Fruit fly (Drosophila melanogaster) whole organism, embryonic: ENCODE results near the gene peb.

ENCODE experiments used
- CG10209 ChIP-seq: fragments of 200-800 bp; sonication (Bioruptor generic); optimal IDR thresholded peaks from 3 replicates; lab custom pipeline; 2017; ENCODE audit warnings: missing biosample characterization, mild to moderate bottlenecking, missing genetic modification characterization, missing genetic modification reagents
- CG10321 ChIP-seq: fragments of 200-800 bp; sonication (Bioruptor generic); IDR thresholded peaks from 2 replicates; pipeline ENCODE4 v1.3.6; 2022; ENCODE audit warnings: missing biosample characterization, missing genetic modification characterization
- CG10462 ChIP-seq: fragments of 200-800 bp; sonication (Bioruptor generic); optimal IDR thresholded peaks from 2 replicates; lab custom pipeline; 2016; ENCODE audit warnings: missing biosample characterization, missing genetic modification characterization
- CG10543 ChIP-seq: fragments of 200-800 bp; sonication (Bioruptor generic); optimal IDR thresholded peaks from 3 replicates; lab custom pipeline; 2017; ENCODE audit warnings: missing biosample characterization, mild to moderate bottlenecking, missing genetic modification characterization, moderate library complexity
- CG11093 ChIP-seq: fragments of 200-800 bp; sonication (Bioruptor generic); IDR thresholded peaks from 3 replicates; pipeline ENCODE4 v1.3.6; 2022; ENCODE audit warnings: missing biosample characterization, missing genetic modification characterization
- CG15479 ChIP-seq: fragments of 200-800 bp; sonication (Bioruptor generic); optimal IDR thresholded peaks from 3 replicates; lab custom pipeline; 2019; ENCODE audit warnings: missing biosample characterization, mild to moderate bottlenecking, missing genetic modification characterization, moderate library complexity
- CG17359 ChIP-seq: fragments of 200-800 bp; sonication (Bioruptor generic); optimal IDR thresholded peaks from 3 replicates; lab custom pipeline; 2018; ENCODE audit warnings: missing biosample characterization, mild to moderate bottlenecking, missing genetic modification characterization, moderate library complexity
- CG18476 ChIP-seq: fragments of 200-800 bp; sonication (Bioruptor generic); optimal IDR thresholded peaks from 2 replicates; lab custom pipeline; 2016; ENCODE audit warnings: missing biosample characterization, mild to moderate bottlenecking, missing genetic modification characterization
- CG18764 ChIP-seq: fragments of 200-800 bp; sonication (Bioruptor generic); optimal IDR thresholded peaks from 3 replicates; lab custom pipeline; 2016; ENCODE audit warnings: missing biosample characterization, missing genetic modification characterization
- CG30403 ChIP-seq: fragments of 200-800 bp; sonication (Bioruptor generic); optimal IDR thresholded peaks from 3 replicates; lab custom pipeline; 2016; ENCODE audit warnings: missing biosample characterization, missing genetic modification characterization
- CG34224 ChIP-seq: fragments of 200-800 bp; sonication (Bioruptor generic); IDR thresholded peaks from 3 replicates; pipeline ENCODE4 v1.3.6; 2022; ENCODE audit warnings: missing biosample characterization, missing genetic modification characterization; ENCODE audit not compliant: partially characterized antibody
- CG34422 ChIP-seq: fragments of 200-800 bp; sonication (Bioruptor generic); IDR thresholded peaks from 3 replicates; pipeline ENCODE4 v1.3.6; 2022; ENCODE audit warnings: missing biosample characterization, missing genetic modification characterization
- CG4820 ChIP-seq: fragments of 200-800 bp; sonication (Bioruptor generic); optimal IDR thresholded peaks from 3 replicates; lab custom pipeline; 2016; ENCODE audit warnings: missing biosample characterization, missing genetic modification characterization
- CTCF ChIP-seq: fragments of 200-800 bp; sonication (Bioruptor generic); optimal IDR thresholded peaks from 2 replicates; lab custom pipeline; 2017; ENCODE audit warnings: missing biosample characterization, mild to moderate bottlenecking, missing genetic modification characterization, moderate library complexity
- Chrac-16 ChIP-seq: fragments of 200-800 bp; sonication (Bioruptor generic); optimal IDR thresholded peaks from 3 replicates; lab custom pipeline; 2016; ENCODE audit warnings: missing biosample characterization, missing genetic modification characterization
- CkIIα-i1 ChIP-seq: fragments of 200-800 bp; sonication (Bioruptor generic); IDR thresholded peaks from 2 replicates; pipeline ENCODE4 v1.3.6; 2022; ENCODE audit warnings: missing biosample characterization, missing genetic modification characterization
- Dbx ChIP-seq: fragments of 200-800 bp; sonication (Bioruptor generic); IDR thresholded peaks from 3 replicates; pipeline ENCODE4 v1.3.6; 2022; ENCODE audit warnings: missing biosample characterization, missing genetic modification characterization
- Deaf1 ChIP-seq: fragments of 200-800 bp; optimal IDR thresholded peaks from 3 replicates; lab custom pipeline; 2019; ENCODE audit warnings: missing biosample characterization, mild to moderate bottlenecking, missing genetic modification characterization, moderate library complexity
- Doc2 ChIP-seq: fragments of 200-800 bp; sonication (Bioruptor generic); IDR thresholded peaks from 2 replicates; pipeline ENCODE4 v1.3.6; 2022; ENCODE audit warnings: missing biosample characterization, missing genetic modification characterization
- Dp ChIP-seq: fragments of 200-800 bp; sonication (Bioruptor generic); optimal IDR thresholded peaks from 2 replicates; lab custom pipeline; 2018; ENCODE audit warnings: missing biosample characterization, mild to moderate bottlenecking, missing genetic modification characterization, moderate library complexity
- Drgx ChIP-seq: fragments of 200-800 bp; sonication (Bioruptor generic); IDR thresholded peaks from 2 replicates; pipeline ENCODE4 v1.3.6; 2022; ENCODE audit warnings: missing biosample characterization, missing genetic modification characterization
- H15 ChIP-seq: fragments of 200-800 bp; sonication (Bioruptor generic); IDR thresholded peaks from 3 replicates; pipeline ENCODE4 v1.3.6; 2022; ENCODE audit warnings: missing biosample characterization, missing genetic modification characterization
- HmgZ ChIP-seq: fragments of 200-800 bp; sonication (Bioruptor generic); optimal IDR thresholded peaks from 2 replicates; lab custom pipeline; 2018; ENCODE audit warnings: missing biosample characterization, mild to moderate bottlenecking, missing genetic modification characterization
- Lim3 ChIP-seq: fragments of 200-800 bp; sonication (Bioruptor generic); IDR thresholded peaks from 2 replicates; pipeline ENCODE4 v1.3.6; 2022; ENCODE audit warnings: missing biosample characterization, missing genetic modification characterization
- Mad ChIP-seq: fragments of 200-800 bp; sonication (Bioruptor generic); optimal IDR thresholded peaks from 2 replicates; lab custom pipeline; 2016; ENCODE audit warnings: missing biosample characterization, missing genetic modification characterization
- NC2α ChIP-seq: fragments of 200-800 bp; sonication (Bioruptor generic); optimal IDR thresholded peaks from 2 replicates; lab custom pipeline; 2016; ENCODE audit warnings: missing biosample characterization, missing genetic modification characterization
- Poxn ChIP-seq: fragments of 200-800 bp; sonication (Bioruptor generic); IDR thresholded peaks from 2 replicates; pipeline ENCODE4 v1.3.6; 2022; ENCODE audit warnings: missing biosample characterization, missing genetic modification characterization
- Rx ChIP-seq: fragments of 200-800 bp; sonication (Bioruptor generic); IDR thresholded peaks from 2 replicates; pipeline ENCODE4 v1.3.6; 2022; ENCODE audit warnings: missing biosample characterization, missing genetic modification characterization
- Six4 ChIP-seq: fragments of 200-800 bp; sonication (Bioruptor generic); optimal IDR thresholded peaks from 2 replicates; lab custom pipeline; 2016; ENCODE audit warnings: missing biosample characterization, missing genetic modification characterization
- bowl ChIP-seq: fragments of 200-800 bp; sonication (Bioruptor generic); IDR thresholded peaks from 2 replicates; pipeline ENCODE4 v1.3.6; 2022; ENCODE audit warnings: missing biosample characterization, missing genetic modification characterization
- btn ChIP-seq: fragments of 200-800 bp; sonication (Bioruptor generic); optimal IDR thresholded peaks from 2 replicates; lab custom pipeline; 2016; ENCODE audit warnings: missing biosample characterization, missing genetic modification characterization
- croc ChIP-seq: fragments of 200-800 bp; sonication (Bioruptor generic); conservative IDR thresholded peaks from 3 replicates; pipeline ENCODE4 v1.3.6; 2022; ENCODE audit warnings: missing biosample characterization, missing genetic modification characterization
- dpn ChIP-seq, 2 experiments: fragments of 200-800 bp; sonication (Bioruptor generic); optimal IDR thresholded peaks; 3 replicates each; lab custom pipeline; 2016; ENCODE audit warnings: missing biosample characterization in 2 of 2, missing genetic modification characterization in 2 of 2
- esg ChIP-seq: fragments of 200-800 bp; sonication (Bioruptor generic); conservative IDR thresholded peaks from 2 replicates; pipeline ENCODE4 v1.3.6; 2022; ENCODE audit warnings: missing biosample characterization, missing genetic modification characterization
- exex ChIP-seq: fragments of 200-800 bp; sonication (Bioruptor generic); optimal IDR thresholded peaks from 4 replicates; lab custom pipeline; 2018; ENCODE audit warnings: missing biosample characterization, mild to moderate bottlenecking, missing genetic modification characterization, moderate library complexity
- fd3F ChIP-seq: fragments of 200-800 bp; sonication (Bioruptor generic); optimal IDR thresholded peaks from 2 replicates; lab custom pipeline; 2018; ENCODE audit warnings: missing biosample characterization, mild to moderate bottlenecking, missing genetic modification characterization, moderate library complexity
- fd96Cb ChIP-seq: fragments of 200-800 bp; sonication (Bioruptor generic); optimal IDR thresholded peaks from 2 replicates; lab custom pipeline; 2018; ENCODE audit warnings: missing biosample characterization, mild to moderate bottlenecking, missing genetic modification characterization, moderate library complexity
- fu2 ChIP-seq: fragments of 200-800 bp; sonication (Bioruptor generic); optimal IDR thresholded peaks from 2 replicates; lab custom pipeline; 2016; ENCODE audit warnings: missing biosample characterization, missing genetic modification characterization
- gcm2 ChIP-seq: fragments of 200-800 bp; sonication (Bioruptor generic); optimal IDR thresholded peaks from 2 replicates; lab custom pipeline; 2016; ENCODE audit warnings: missing biosample characterization, missing genetic modification characterization
- ind ChIP-seq: fragments of 200-800 bp; sonication (Bioruptor generic); optimal IDR thresholded peaks from 3 replicates; lab custom pipeline; 2016; ENCODE audit warnings: missing biosample characterization, missing genetic modification characterization
- lilli ChIP-seq: fragments of 200-800 bp; sonication (Bioruptor generic); optimal IDR thresholded peaks from 3 replicates; lab custom pipeline; 2016; ENCODE audit warnings: missing biosample characterization, missing genetic modification characterization
- odd ChIP-seq: fragments of 200-800 bp; sonication (Bioruptor generic); optimal IDR thresholded peaks from 2 replicates; lab custom pipeline; 2017; ENCODE audit warnings: missing biosample characterization, mild to moderate bottlenecking, missing genetic modification characterization
- pho ChIP-seq: fragments of 200-800 bp; sonication (Bioruptor generic); optimal IDR thresholded peaks from 2 replicates; lab custom pipeline; 2016; ENCODE audit warnings: missing biosample characterization, missing genetic modification characterization
- ranshi ChIP-seq: fragments of 200-800 bp; sonication (Bioruptor generic); IDR thresholded peaks from 2 replicates; pipeline ENCODE4 v1.3.6; 2022; ENCODE audit warnings: missing biosample characterization, missing genetic modification characterization
- sens ChIP-seq: fragments of 200-800 bp; sonication (Bioruptor generic); peaks from one replicate; lab custom pipeline; 2016; ENCODE audit warnings: missing biosample characterization, missing genetic modification characterization
- sna ChIP-seq: fragments of 200-800 bp; sonication (Bioruptor generic); IDR thresholded peaks from 2 replicates; pipeline ENCODE4 v1.3.6; 2022; ENCODE audit warnings: missing biosample characterization, missing genetic modification characterization; ENCODE audit not compliant: partially characterized antibody
- sqz ChIP-seq: fragments of 200-800 bp; sonication (Bioruptor generic); optimal IDR thresholded peaks from 3 replicates; lab custom pipeline; 2018; ENCODE audit warnings: missing biosample characterization, mild to moderate bottlenecking, missing genetic modification characterization
- stwl ChIP-seq: fragments of 200-800 bp; sonication (Bioruptor generic); optimal IDR thresholded peaks from 3 replicates; lab custom pipeline; 2018; ENCODE audit warnings: missing biosample characterization, mild to moderate bottlenecking, missing genetic modification characterization, moderate library complexity
- tin ChIP-seq: fragments of 200-800 bp; sonication (Bioruptor generic); optimal IDR thresholded peaks from 3 replicates; lab custom pipeline; 2016; ENCODE audit warnings: missing biosample characterization, missing genetic modification characterization
- usp ChIP-seq: fragments of >200 bp; optimal IDR thresholded peaks from 2 replicates; lab custom pipeline; 2017; ENCODE audit warnings: missing biosample characterization, missing genetic modification characterization
- zen2 ChIP-seq: fragments of 200-800 bp; sonication (Bioruptor generic); IDR thresholded peaks from 3 replicates; pipeline ENCODE4 v1.3.6; 2022; ENCODE audit warnings: missing biosample characterization, missing genetic modification characterization; ENCODE audit not compliant: partially characterized antibody

peb gene

DNA sequence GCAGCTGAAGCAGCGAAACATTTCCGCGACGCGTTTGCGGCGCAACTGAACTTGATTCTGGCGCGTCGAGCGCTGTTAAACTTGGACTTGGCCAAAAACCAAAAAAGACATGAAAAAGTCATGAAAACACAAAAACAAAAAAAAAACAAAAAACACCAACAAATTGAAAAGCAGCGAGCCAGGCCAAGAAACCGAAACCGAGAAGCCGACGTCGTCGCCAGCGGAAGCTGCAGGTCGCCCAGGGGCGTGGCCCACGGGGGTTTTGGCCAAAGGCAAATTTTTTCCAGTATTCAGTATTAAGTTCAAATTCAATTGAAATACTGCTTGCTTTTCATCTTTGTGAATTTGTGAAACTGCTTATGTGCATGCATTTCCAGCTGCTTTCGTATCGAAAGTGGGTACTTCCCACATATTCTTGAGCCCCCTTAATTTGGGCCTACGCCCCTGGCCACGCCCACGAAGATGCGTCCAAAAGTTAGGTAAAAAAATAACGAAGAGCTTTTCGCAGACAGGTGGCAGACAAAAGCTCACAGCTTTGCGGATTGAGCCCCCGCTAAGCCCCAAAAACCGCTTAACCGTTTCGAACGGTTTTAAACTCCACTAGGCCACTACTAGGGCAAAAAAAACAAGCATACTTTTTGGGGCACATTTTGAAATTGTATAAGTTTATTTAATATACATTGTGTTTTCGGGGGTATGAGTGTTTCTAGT is 49.4 kb downstream of the peb start, which contains the start of gene CG3009 (continued):
- TF ChIP-seq lilli (GFP tag; lab: Kevin White, UChicago): peak; percentile 99
- TF ChIP-seq NC2α (GFP tag; lab: Kevin White, UChicago): peak; percentile 92
- TF ChIP-seq esg (GFP tag; lab: Robert Waterston, UW): peak; percentile 97
- peak; percentile 97 for TF ChIP-seq CG17359
- no peak for TF ChIP-seq CG15479 (GFP tag; lab: Kevin White, UChicago)
- TF ChIP-seq Doc2 (GFP tag; lab: Robert Waterston, UW): peak; percentile 96
- TF ChIP-seq CG18476: peak; percentile 93
- TF ChIP-seq croc (GFP tag; lab: Robert Waterston, UW): peak; percentile 93
- peak; percentile 26 for TF ChIP-seq stwl
- TF ChIP-seq CG34422: peak; percentile 98
- peak; percentile 98 to 99 for TF ChIP-seq dpn (GFP tag; optimal IDR thresholded peaks at IDR 0.05; lab: Kevin White, UChicago)
- TF ChIP-seq CG10321 (GFP tag; lab: Robert Waterston, UW): peak; percentile 82
- peak; percentile 98 for TF ChIP-seq tin (GFP tag; lab: Kevin White, UChicago)
- TF ChIP-seq sqz: peak; percentile 99
- no peak for TF ChIP-seq sna (GFP tag; lab: Robert Waterston, UW)
- peak; percentile 99 for TF ChIP-seq HmgZ (tag; lab: Kevin White, UChicago)
- peak; percentile 99 for TF ChIP-seq CG10543 (GFP tag; lab: Kevin White, UChicago)
- TF ChIP-seq btn: peak; percentile 95
- TF ChIP-seq Chrac-16 (GFP tag; lab: Kevin White, UChicago): peak; percentile 97
- peak; percentile 99 for TF ChIP-seq sens (GFP tag; lab: Kevin White, UChicago)
- TF ChIP-seq pho (GFP tag; lab: Kevin White, UChicago): peak; percentile 98
- TF ChIP-seq fu2 (GFP tag; lab: Kevin White, UChicago): peak; percentile 98
- peak; percentile 98 for TF ChIP-seq Mad
- TF ChIP-seq ind (GFP tag; lab: Kevin White, UChicago): peak; percentile 99
- TF ChIP-seq ranshi: peak; percentile 98
- peak; percentile 95 for TF ChIP-seq Six4 (GFP tag; lab: Kevin White, UChicago)
- no peak for TF ChIP-seq CG34224 (GFP tag; lab: Robert Waterston, UW)
- peak; percentile 92 for TF ChIP-seq bowl (GFP tag; lab: Robert Waterston, UW)
- peak; percentile 97 for TF ChIP-seq CG10209
- peak; percentile 98 for TF ChIP-seq Drgx (GFP tag; lab: Robert Waterston, UW)
- TF ChIP-seq CG4820: peak; percentile 94
- TF ChIP-seq CTCF (GFP tag; lab: Kevin White, UChicago): peak; percentile 78
- no peak for TF ChIP-seq zen2 (GFP tag; lab: Robert Waterston, UW)
- TF ChIP-seq exex: peak; percentile 86
- peak; percentile 88 for TF ChIP-seq Deaf1 (tag; lab: Kevin White, UChicago)
- peak; percentile 39 for TF ChIP-seq Dp (GFP tag; lab: Kevin White, UChicago)
- peak; percentile 90 for TF ChIP-seq CkIIα-i1 (GFP tag; lab: Robert Waterston, UW)
- peak; percentile 98 for TF ChIP-seq CG30403 (GFP tag; lab: Kevin White, UChicago)
- peak; percentile 97 for TF ChIP-seq odd
- TF ChIP-seq gcm2 (GFP tag; lab: Kevin White, UChicago): peak; percentile 95
- peak; percentile 95 for TF ChIP-seq fd96Cb (tag; lab: Kevin White, UChicago)
- TF ChIP-seq CG10462 (GFP tag; lab: Kevin White, UChicago): peak; percentile 94
- TF ChIP-seq Poxn: peak; percentile 95
- peak; percentile 96 for TF ChIP-seq fd3F (GFP tag; lab: Kevin White, UChicago)
- peak; percentile 92 for TF ChIP-seq CG18764
- TF ChIP-seq Lim3 (GFP tag; lab: Robert Waterston, UW): peak; percentile 89
- TF ChIP-seq Dbx: peak; percentile 98
- TF ChIP-seq H15 (GFP tag; lab: Robert Waterston, UW): peak; percentile 94
- TF ChIP-seq Rx: peak; percentile 94
- TF ChIP-seq usp: no peak
- TF ChIP-seq CG11093 (GFP tag; lab: Robert Waterston, UW): peak; percentile 95
